Worm (Caenorhabditis elegans) whole organism, L1 larva: ENCODE results near the gene T23E1.1.

Experiments
- F16B12.6 ChIP-seq: fragments of 150-350 bp; optimal IDR thresholded peaks from 2 replicates; lab custom pipeline; 2014; ENCODE audit warnings: missing biosample characterization, missing genetic modification characterization
- aha-1 ChIP-seq: fragments of 150-350 bp; optimal IDR thresholded peaks from 2 replicates; lab custom pipeline; 2014; ENCODE audit warnings: missing biosample characterization, missing genetic modification characterization
- blmp-1 ChIP-seq: fragments of 150-350 bp; optimal IDR thresholded peaks from 2 replicates; lab custom pipeline; 2014; ENCODE audit warnings: missing biosample characterization, missing genetic modification characterization
- efl-1 ChIP-seq, 4 experiments: fragments of 150-350 bp; optimal IDR thresholded peaks in 3 of 4; peaks in 1 of 4; 1 replicate in 1 of 4; 2 replicates in 3 of 4; lab custom pipeline; 2014; ENCODE audit warnings: missing biosample characterization in 2 of 4, missing genetic modification characterization in 2 of 4, missing genetic modification reagents in 2 of 4
- egl-27 ChIP-seq, 2 experiments: fragments of 150-350 bp in 1 of 2; sonication (generic microtip); optimal IDR thresholded peaks; 3 replicates each; lab custom pipeline; 2017 to 2018; ENCODE audit warnings: missing biosample characterization in 2 of 2, missing genetic modification characterization in 2 of 2, missing genetic modification reagents in 2 of 2
- fkh-10 ChIP-seq: sonication (generic microtip); optimal IDR thresholded peaks from 2 replicates; lab custom pipeline; 2017; ENCODE audit warnings: missing biosample characterization, missing genetic modification reagents, missing genetic modification characterization
- hlh-4 ChIP-seq: sonication (generic microtip); optimal IDR thresholded peaks from 2 replicates; lab custom pipeline; 2016; ENCODE audit warnings: mild to moderate bottlenecking, missing genetic modification characterization, missing compliant biosample characterization
- lin-13 ChIP-seq: fragments of 150-350 bp; optimal IDR thresholded peaks from 2 replicates; lab custom pipeline; 2014; ENCODE audit warnings: missing biosample characterization, missing genetic modification reagents, missing genetic modification characterization
- nhr-76 ChIP-seq: sonication (generic microtip); optimal IDR thresholded peaks from 2 replicates; lab custom pipeline; 2017; ENCODE audit warnings: missing biosample characterization, missing genetic modification characterization
- zip-4 ChIP-seq: fragments of 200-800 bp; sonication (Bioruptor generic); optimal IDR thresholded peaks from 2 replicates; lab custom pipeline; 2018; ENCODE audit warnings: mild to moderate bottlenecking, missing genetic modification characterization, moderate library complexity, missing compliant biosample characterization

- TF ChIP-seq egl-27 (tag; optimal IDR thresholded peaks at IDR 0.05; lab: Kevin White, UChicago) (no peak), blmp-1 (no peak), fkh-10 (GFP tag; lab: Kevin White, UChicago) (no peak), hlh-4 (no peak), efl-1 (optimal IDR thresholded peaks at IDR 0.05; lab: Kevin White, UChicago) (no peak), efl-1 (GFP tag; optimal IDR thresholded peaks at IDR 0.05 in 1 of 2; lab: Kevin White, UChicago) (no peak), aha-1 (tag; lab: Kevin White, UChicago) (no peak), nhr-76 (tag; lab: Kevin White, UChicago) (no peak), lin-13 (no peak), F16B12.6 (tag; lab: Kevin White, UChicago) (no peak), zip-4 (no peak)
Observed at ce11 chrIV:3168656-3169216, 17.6 kb downstream of the T23E1.1 start.
